Fruit fly (Drosophila melanogaster): Measurements from ENCODE around the gene RpS19b.

Gene RpS19b

dm6 chr3R:23927429-23927828 is 5.9 kb downstream of the RpS19b start, which contains the start of gene CG13601 (continued):
- TF ChIP-seq dysf (GFP tag; IDR thresholded peaks at IDR 0.05) (peak; percentile 35; the same call in 2 of the 3 replicates), CG10366 (GFP tag; IDR thresholded peaks at IDR 0.05) (peak; percentile 20; the same call in 1 of the 2 replicates), danr (GFP tag; IDR thresholded peaks at IDR 0.05) (no peak), her (GFP tag; optimal IDR thresholded peaks at IDR 0.05) (no peak), CG13894 (tag; optimal IDR thresholded peaks at IDR 0.05) (peak; percentile 45), CG16813 (GFP tag; IDR thresholded peaks at IDR 0.05; ENCODE audit: partially characterized antibody) (peak; percentile 79), CG17385 (GFP tag; optimal IDR thresholded peaks at IDR 0.05) (no peak), CG8478 (optimal IDR thresholded peaks at IDR 0.05) (no peak), Mad (GFP tag; optimal IDR thresholded peaks at IDR 0.05) (no peak), cad (GFP tag; optimal IDR thresholded peaks at IDR 0.05) (no peak), tap (tag; optimal IDR thresholded peaks at IDR 0.05) (no peak), mld (GFP tag; IDR thresholded peaks at IDR 0.05; ENCODE audit: partially characterized antibody) (0 out of 3 replicates have a peak, but pooled peaks have one; percentile 29), CG31388 (GFP tag; optimal IDR thresholded peaks at IDR 0.05) (no peak), CG10543 (GFP tag; optimal IDR thresholded peaks at IDR 0.05) (peak; percentile 53), pan (optimal IDR thresholded peaks at IDR 0.05) (no peak), pan (GFP tag; optimal IDR thresholded peaks at IDR 0.05 in 1 of 2, IDR thresholded peaks at IDR 0.05 in 1 of 2) (peak in 1 of 2 experiments; percentile 35), bowl (GFP tag; IDR thresholded peaks at IDR 0.05) (no peak), CG15514 (GFP tag; optimal IDR thresholded peaks at IDR 0.05) (peak; percentile 64), Asciz (GFP tag; optimal IDR thresholded peaks at IDR 0.05) (no peak), oc (tag; optimal IDR thresholded peaks at IDR 0.05) (no peak), Eip74EF (GFP tag; optimal IDR thresholded peaks at IDR 0.05) (peak in 1 of 2 experiments; percentile 25), bsh (GFP tag; optimal IDR thresholded peaks at IDR 0.05) (peak in 1 of 2 experiments; percentile 18), sc (optimal IDR thresholded peaks at IDR 0.05) (no peak), sc (GFP tag; optimal IDR thresholded peaks at IDR 0.05) (no peak), CG18764 (GFP tag; optimal IDR thresholded peaks at IDR 0.05) (no peak), CG11247 (GFP tag; IDR thresholded peaks at IDR 0.05) (peak; percentile 52), CG3163 (GFP tag; optimal IDR thresholded peaks at IDR 0.05) (no peak), CG14667 (GFP tag; IDR thresholded peaks at IDR 0.05) (no peak), so (GFP tag; IDR thresholded peaks at IDR 0.05) (no peak), NfI (GFP tag; optimal IDR thresholded peaks at IDR 0.05) (peak; percentile 36), sob (GFP tag; IDR thresholded peaks at IDR 0.05) (peak; percentile 20; the same call in 1 of the 2 replicates), CG12104 (GFP tag; optimal IDR thresholded peaks at IDR 0.05) (no peak), inv (GFP tag; IDR thresholded peaks at IDR 0.05; ENCODE audit: partially characterized antibody) (peak; percentile 72), esg (GFP tag; conservative IDR thresholded peaks at IDR 0.05) (no peak), Doc2 (GFP tag; IDR thresholded peaks at IDR 0.05) (no peak), hkb (optimal IDR thresholded peaks at IDR 0.05) (no peak), hkb (GFP tag; IDR thresholded peaks at IDR 0.05) (0 out of 2 replicates have a peak, but pooled peaks have one; percentile 21), CG4328 (GFP tag; optimal IDR thresholded peaks at IDR 0.05) (peak; percentile 36), CG1233 (GFP tag; optimal IDR thresholded peaks at IDR 0.05) (no peak), CG9932 (GFP tag; IDR thresholded peaks at IDR 0.05) (peak; percentile 73), Dad (GFP tag; optimal IDR thresholded peaks at IDR 0.05) (peak; percentile 15), Stat92E (GFP tag; optimal IDR thresholded peaks at IDR 0.05) (no peak), E2f2 (GFP tag; IDR thresholded peaks at IDR 0.05) (peak; percentile 43), CG30403 (GFP tag; optimal IDR thresholded peaks at IDR 0.05) (peak; percentile 49), dimm (GFP tag; IDR thresholded peaks at IDR 0.05) (no peak), Lim3 (GFP tag; IDR thresholded peaks at IDR 0.05) (no peak), corto (GFP tag; optimal IDR thresholded peaks at IDR 0.05) (no peak), CG12769 (tag; optimal IDR thresholded peaks at IDR 0.05) (no peak), knrl (GFP tag; IDR thresholded peaks at IDR 0.05; ENCODE audit: partially characterized antibody) (peak; percentile 84; the same call in 2 of the 3 replicates), HLH4C (GFP tag; IDR thresholded peaks at IDR 0.05; ENCODE audit: partially characterized antibody) (peak; percentile 59; the same call in 2 of the 3 replicates), CG4730 (GFP tag; IDR thresholded peaks at IDR 0.05) (peak; percentile 27; the same call in 1 of the 2 replicates)
